Worm (Caenorhabditis elegans) whole organism, L4 larva: ENCODE measurements around the gene str-255.

Experiments
- D1046.2 ChIP-seq: fragments of 200-800 bp; sonication (Bioruptor generic); IDR thresholded peaks from 2 replicates; pipeline ENCODE4 v1.3.6; 2022; ENCODE audit warnings: missing genetic modification characterization, missing compliant biosample characterization
- F44E2.7 ChIP-seq: fragments of 200-800 bp; sonication (Bioruptor generic); IDR thresholded peaks from 2 replicates; pipeline ENCODE4 v2.1.2; 2022; ENCODE audit warnings: missing genetic modification characterization, missing compliant biosample characterization
- F49E8.2 ChIP-seq: sonication (generic microtip); optimal IDR thresholded peaks from 2 replicates; lab custom pipeline; 2016; ENCODE audit warnings: missing compliant biosample characterization, mild to moderate bottlenecking, missing genetic modification characterization, borderline replicate concordance
- R02D3.7 ChIP-seq: fragments of 150-350 bp; sonication (generic microtip); optimal IDR thresholded peaks from 3 replicates; lab custom pipeline; 2014; ENCODE audit warnings: missing biosample characterization, missing genetic modification characterization
- ama-1 ChIP-seq: fragments of 150-350 bp; optimal IDR thresholded peaks from 2 replicates; lab custom pipeline; 2014; ENCODE audit warnings: inconsistent platforms, mixed read lengths
- daf-16 ChIP-seq, 3 experiments: sonication (generic microtip); optimal IDR thresholded peaks; 2 replicates each; lab custom pipeline; 2016 to 2017; ENCODE audit warnings: missing genetic modification characterization in 3 of 3, missing genetic modification reagents in 3 of 3, mild to moderate bottlenecking in 2 of 3, missing compliant biosample characterization in 2 of 3, missing biosample characterization in 1 of 3, moderate library complexity in 1 of 3
- dmd-6 ChIP-seq: fragments of 200-800 bp; sonication (Bioruptor generic); IDR thresholded peaks from 2 replicates; pipeline ENCODE4 v1.3.6; 2022; ENCODE audit warnings: missing genetic modification reagents, missing genetic modification characterization, missing compliant biosample characterization
- dve-1 ChIP-seq: sonication (generic microtip); optimal IDR thresholded peaks from 2 replicates; lab custom pipeline; 2017; ENCODE audit warnings: antibody characterized with exemption, mild to moderate bottlenecking, missing genetic modification characterization, missing compliant biosample characterization; ENCODE audit not compliant: insufficient read depth
- egl-27 ChIP-seq: sonication (generic microtip); optimal IDR thresholded peaks from 3 replicates; lab custom pipeline; 2017; ENCODE audit warnings: missing biosample characterization, missing genetic modification reagents, missing genetic modification characterization
- hif-1 ChIP-seq, 2 experiments: sonication (generic microtip); optimal IDR thresholded peaks; 2 replicates each; lab custom pipeline; 2016 to 2017; ENCODE audit warnings: missing compliant biosample characterization in 2 of 2, missing genetic modification characterization in 2 of 2, missing genetic modification reagents in 2 of 2, missing genotype in 2 of 2, mild to moderate bottlenecking in 1 of 2
- hlh-11 ChIP-seq: fragments of 200-800 bp; sonication (Bioruptor generic); optimal IDR thresholded peaks from 2 replicates; lab custom pipeline; 2018; ENCODE audit warnings: mild to moderate bottlenecking, missing genetic modification characterization, missing compliant biosample characterization
- hlh-30 ChIP-seq: sonication (generic microtip); optimal IDR thresholded peaks from 2 replicates; lab custom pipeline; 2017; ENCODE audit warnings: antibody characterized with exemption, mild to moderate bottlenecking, missing genetic modification characterization, missing compliant biosample characterization; ENCODE audit not compliant: insufficient read depth
- hmg-1.1 ChIP-seq: fragments of 200-800 bp; sonication (Bioruptor generic); IDR thresholded peaks from 2 replicates; pipeline ENCODE4 v1.3.6; 2022; ENCODE audit warnings: missing genetic modification reagents, missing genetic modification characterization, missing compliant biosample characterization
- lim-7 ChIP-seq: fragments of 200-800 bp; sonication (Bioruptor generic); IDR thresholded peaks from 2 replicates; pipeline ENCODE4 v1.3.6; 2022; ENCODE audit warnings: missing genetic modification characterization, missing compliant biosample characterization
- lin-1 ChIP-seq: fragments of 200-800 bp; sonication (Bioruptor generic); IDR thresholded peaks from 2 replicates; pipeline ENCODE4 v1.3.6; 2022; ENCODE audit warnings: missing genetic modification reagents, missing genetic modification characterization, missing compliant biosample characterization
- lin-13 ChIP-seq: fragments of 150-350 bp; optimal IDR thresholded peaks from 2 replicates; lab custom pipeline; 2014; ENCODE audit warnings: missing biosample characterization, missing genetic modification reagents, missing genetic modification characterization
- lin-38 ChIP-seq: fragments of 200-800 bp; sonication (Bioruptor generic); IDR thresholded peaks from 2 replicates; pipeline ENCODE4 v1.3.6; 2022; ENCODE audit warnings: missing genetic modification reagents, missing genetic modification characterization, missing compliant biosample characterization
- mdl-1 ChIP-seq, 2 experiments: fragments of 150-350 bp in 1 of 2; sonication (generic microtip) in 1 of 2; optimal IDR thresholded peaks; 2 replicates each; lab custom pipeline; 2014 to 2017; ENCODE audit warnings: missing biosample characterization in 2 of 2, missing genetic modification characterization in 2 of 2
- mes-2 ChIP-seq: sonication (generic microtip); optimal IDR thresholded peaks from 2 replicates; lab custom pipeline; 2016; ENCODE audit warnings: missing genotype, mild to moderate bottlenecking, missing genetic modification characterization, missing compliant biosample characterization; ENCODE audit not compliant: poor library complexity, severe bottlenecking
- mxl-3 ChIP-seq: fragments of 200-800 bp; sonication (Bioruptor generic); optimal IDR thresholded peaks from 2 replicates; lab custom pipeline; 2018; ENCODE audit warnings: mild to moderate bottlenecking, missing genetic modification characterization, missing compliant biosample characterization
- nhr-10 ChIP-seq: fragments of 150-350 bp; optimal IDR thresholded peaks from 2 replicates; lab custom pipeline; 2014; ENCODE audit warnings: missing biosample characterization, missing genetic modification characterization
- nhr-28 ChIP-seq: fragments of 150-350 bp; optimal IDR thresholded peaks from 2 replicates; lab custom pipeline; 2014; ENCODE audit warnings: missing biosample characterization, missing genetic modification characterization
- nhr-41 ChIP-seq: fragments of 200-800 bp; sonication (Bioruptor generic); IDR thresholded peaks from 2 replicates; pipeline ENCODE4 v1.3.6; 2022; ENCODE audit warnings: missing genetic modification reagents, missing genetic modification characterization, missing compliant biosample characterization
- nhr-48 ChIP-seq: sonication (generic microtip); optimal IDR thresholded peaks from 2 replicates; lab custom pipeline; 2016; ENCODE audit warnings: mild to moderate bottlenecking, missing genetic modification characterization, missing compliant biosample characterization
- nhr-6 ChIP-seq: fragments of 150-350 bp; optimal IDR thresholded peaks from 2 replicates; lab custom pipeline; 2014; ENCODE audit warnings: missing biosample characterization, missing genetic modification characterization
- nhr-77 ChIP-seq: fragments of 150-350 bp; optimal IDR thresholded peaks from 2 replicates; lab custom pipeline; 2014; ENCODE audit warnings: missing biosample characterization, missing genetic modification characterization
- pha-4 ChIP-seq, 2 experiments: fragments of 150-350 bp in 1 of 2; fragments of 200-800 bp in 1 of 2; sonication (Bioruptor generic) in 1 of 2; IDR thresholded peaks in 1 of 2; optimal IDR thresholded peaks in 1 of 2; 2 replicates each; pipeline versions ENCODE4 v1.3.6 to Lab custom; 2014 to 2022; ENCODE audit warnings: missing genetic modification characterization in 2 of 2, missing genetic modification reagents in 2 of 2, missing biosample characterization in 1 of 2, missing compliant biosample characterization in 1 of 2
- php-3 ChIP-seq: fragments of 200-800 bp; sonication (Bioruptor generic); IDR thresholded peaks from 2 replicates; pipeline ENCODE4 v1.3.6; 2022; ENCODE audit warnings: missing genetic modification reagents, missing genetic modification characterization, missing compliant biosample characterization
- snpc-4 ChIP-seq: fragments of 150-350 bp; optimal IDR thresholded peaks from 2 replicates; lab custom pipeline; 2014; ENCODE audit warnings: missing biosample characterization, missing genetic modification characterization
- zfp-2 ChIP-seq: sonication (generic microtip); optimal IDR thresholded peaks from 2 replicates; lab custom pipeline; 2016; ENCODE audit warnings: mild to moderate bottlenecking, missing genetic modification characterization, missing compliant biosample characterization
- zfp-3 ChIP-seq: fragments of 200-800 bp; sonication (Bioruptor generic); conservative IDR thresholded peaks from 2 replicates; pipeline ENCODE4 v1.3.6; 2022; ENCODE audit warnings: missing genetic modification reagents, missing genetic modification characterization, missing compliant biosample characterization
- zip-11 ChIP-seq: fragments of 200-800 bp; sonication (Bioruptor generic); IDR thresholded peaks from 2 replicates; pipeline ENCODE4 v1.3.6; 2022; ENCODE audit warnings: missing genetic modification characterization, missing compliant biosample characterization
- ztf-11 ChIP-seq: fragments of 150-350 bp; optimal IDR thresholded peaks from 2 replicates; lab custom pipeline; 2014; ENCODE audit warnings: missing biosample characterization, missing genetic modification characterization
- ztf-7 ChIP-seq: fragments of 150-350 bp; optimal IDR thresholded peaks from 2 replicates; lab custom pipeline; 2014; ENCODE audit warnings: missing biosample characterization, missing genetic modification characterization

str-255 gene

DNA sequence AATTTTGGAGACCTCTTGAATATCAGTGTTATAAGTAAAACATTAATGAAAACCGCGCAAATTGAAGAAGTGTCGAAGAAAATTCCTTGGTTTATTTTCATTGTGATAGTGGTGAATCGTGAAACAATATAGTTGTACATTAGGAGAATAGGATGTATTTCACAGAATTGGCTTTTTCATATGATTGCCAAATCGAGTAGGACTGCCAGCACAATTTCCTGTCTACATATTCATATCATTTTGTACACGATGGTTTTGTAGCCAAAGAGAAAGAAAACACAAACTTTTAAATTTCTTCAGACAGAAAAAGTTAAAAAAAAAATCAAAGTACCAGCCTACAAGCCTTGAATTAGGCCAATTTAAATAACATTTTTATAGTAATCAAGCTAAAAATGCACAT, at the start of gene str-255:
Gene str-255 (minus strand): TSS at position 101 of the 400 bp plus-strand sequence.
- TF ChIP-seq F49E8.2 (tag; lab: Kevin White, UChicago) (no peak), nhr-77 (tag; lab: Kevin White, UChicago) (no peak), lin-1 (GFP tag; lab: Robert Waterston, UW) (no peak), nhr-41 (GFP tag; lab: Robert Waterston, UW) (no peak), zfp-3 (no peak), zfp-2 (tag; lab: Kevin White, UChicago) (no peak)
- TF ChIP-seq, all 104 proteins: peak for 0

DNA sequence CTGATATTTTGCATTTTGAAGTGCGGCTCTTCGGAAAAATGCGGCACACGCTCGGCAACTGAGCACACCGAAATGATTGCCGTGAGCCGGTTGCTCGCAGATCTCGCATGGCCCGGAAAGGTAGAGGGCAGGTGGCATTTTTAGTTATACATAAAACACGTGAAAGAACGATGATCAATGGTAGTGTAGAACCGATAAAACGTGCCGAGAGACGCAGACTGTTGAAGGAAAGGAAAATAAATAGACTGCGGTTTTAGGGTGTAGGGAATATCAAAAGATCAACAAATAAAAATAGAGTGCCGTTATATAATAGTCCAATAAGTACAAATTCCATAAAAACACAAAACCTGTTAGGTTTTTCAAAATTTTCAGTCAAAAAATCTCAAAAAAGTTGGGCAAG, 48.3 kb upstream of the str-255 start, which contains the start of gene nhr-133:
Gene nhr-133 (minus strand): TSS at position 183 of the 400 bp plus-strand sequence.
- peak; percentile 40 for TF ChIP-seq hlh-11
- no peak for TF ChIP-seq pha-4 (GFP tag; IDR thresholded peaks at IDR 0.05; lab: Robert Waterston, UW)
- peak; percentile 9 for TF ChIP-seq pha-4 (tag; optimal IDR thresholded peaks at IDR 0.05; lab: Kevin White, UChicago)
- peak; percentile 50; the same call in 1 of the 2 replicates for TF ChIP-seq dmd-6 (GFP tag; lab: Robert Waterston, UW)
- TF ChIP-seq ztf-11 (tag; lab: Kevin White, UChicago): no peak
- no peak for TF ChIP-seq daf-16 (GFP tag; optimal IDR thresholded peaks at IDR 0.05; lab: Kevin White, UChicago)
- peak; percentile 45 for TF ChIP-seq daf-16 (tag; optimal IDR thresholded peaks at IDR 0.05; lab: Kevin White, UChicago)
- TF ChIP-seq mdl-1 (tag; optimal IDR thresholded peaks at IDR 0.05; lab: Kevin White, UChicago): peak; percentile 12 to 79
- TF ChIP-seq mes-2 (tag; lab: Kevin White, UChicago): peak; percentile 6
- TF ChIP-seq dve-1 (tag; lab: Kevin White, UChicago): peak; percentile 55
- peak; percentile 81 for TF ChIP-seq mxl-3
- TF ChIP-seq hmg-1.1 (GFP tag; lab: Robert Waterston, UW): no peak
- TF ChIP-seq zip-11 (GFP tag; lab: Robert Waterston, UW): no peak
- TF ChIP-seq R02D3.7 (tag; lab: Kevin White, UChicago): no peak
- peak; percentile 80 for TF ChIP-seq nhr-28 (tag; lab: Kevin White, UChicago)
- no peak for TF ChIP-seq lim-7 (GFP tag; lab: Robert Waterston, UW)
- peak; percentile 83 for TF ChIP-seq hlh-30 (tag; lab: Kevin White, UChicago)

DNA sequence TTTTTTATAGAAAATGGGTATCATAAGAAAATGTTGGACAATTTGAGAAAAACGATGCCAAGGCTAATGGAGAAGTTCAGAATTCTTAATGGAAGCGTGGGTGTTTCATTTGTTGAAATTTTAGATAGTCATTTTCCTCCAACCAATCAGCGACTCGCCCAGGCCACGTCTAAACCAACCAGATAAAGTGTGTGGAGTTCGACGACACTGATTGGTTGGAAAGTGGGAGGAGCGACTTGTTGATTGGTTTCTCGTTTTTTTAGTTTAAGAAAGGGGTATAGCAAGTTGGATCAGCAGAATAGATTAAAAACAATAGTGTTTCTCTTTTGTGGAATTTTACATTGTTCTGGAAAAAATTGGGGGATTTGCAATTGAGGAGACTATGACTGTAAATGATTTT, 43.9 kb upstream of the str-255 start:
- no peak for TF ChIP-seq F44E2.7 (GFP tag; lab: Robert Waterston, UW)
- TF ChIP-seq, all 104 proteins: peak for 0

DNA sequence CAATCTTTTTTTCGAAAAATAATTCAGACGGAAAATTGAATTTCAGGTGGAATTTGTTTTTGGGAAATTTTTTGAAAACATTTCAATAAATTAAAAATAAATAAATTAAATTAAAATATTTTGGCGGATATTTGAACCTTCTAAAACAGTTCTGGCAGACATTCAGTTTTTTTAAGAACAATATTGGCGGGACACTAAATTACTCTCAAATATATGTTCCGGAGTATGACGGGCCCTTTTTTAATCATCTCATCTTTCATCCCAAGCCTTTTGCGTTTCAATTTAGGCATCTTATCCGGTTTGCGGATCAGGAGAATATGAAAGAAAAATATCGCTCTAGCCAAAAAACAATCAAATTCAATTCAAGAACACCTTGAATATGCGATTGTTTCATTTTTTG, 43.2 kb upstream of the str-255 start, which contains the start of gene svh-11:
Gene svh-11 (plus strand): TSS at position 301 of the 400 bp plus-strand sequence.
- no peak for TF ChIP-seq mxl-3
- no peak for TF ChIP-seq snpc-4 (tag; lab: Kevin White, UChicago)
- no peak for TF ChIP-seq ztf-11 (tag; lab: Kevin White, UChicago)
- no peak for TF ChIP-seq lin-38
- no peak for TF ChIP-seq ama-1 (lab: Kevin White, UChicago)
- TF ChIP-seq F44E2.7 (GFP tag; lab: Robert Waterston, UW): no peak
- TF ChIP-seq ztf-7 (tag; lab: Kevin White, UChicago): no peak
- TF ChIP-seq php-3 (GFP tag; lab: Robert Waterston, UW): no peak
- no peak for TF ChIP-seq D1046.2 (GFP tag; lab: Robert Waterston, UW)
- no peak for TF ChIP-seq nhr-6
- no peak for TF ChIP-seq nhr-10
- TF ChIP-seq hif-1 (tag; optimal IDR thresholded peaks at IDR 0.05; lab: Kevin White, UChicago): no peak
- TF ChIP-seq nhr-48 (tag; lab: Kevin White, UChicago): no peak
- TF ChIP-seq lin-13 (GFP tag; lab: Kevin White, UChicago): no peak
- no peak for TF ChIP-seq egl-27 (tag; lab: Kevin White, UChicago)
